Fruit fly (Drosophila melanogaster) whole organism, embryonic: ENCODE measurements around the gene RanGAP.

Experiments
- CG12104 ChIP-seq: fragments of 200-800 bp; sonication (Bioruptor generic); optimal IDR thresholded peaks from 3 replicates; lab custom pipeline; 2016; ENCODE audit warnings: missing biosample characterization, missing genetic modification characterization
- CG12769 ChIP-seq: fragments of 200-800 bp; sonication (Bioruptor generic); optimal IDR thresholded peaks from 2 replicates; lab custom pipeline; 2019; ENCODE audit warnings: missing biosample characterization, mild to moderate bottlenecking, missing genetic modification characterization, moderate library complexity
- CG13775 ChIP-seq: fragments of 200-800 bp; sonication (Bioruptor generic); optimal IDR thresholded peaks from 3 replicates; lab custom pipeline; 2017; ENCODE audit warnings: missing biosample characterization, mild to moderate bottlenecking, missing genetic modification characterization
- CG15073 ChIP-seq: fragments of 200-800 bp; sonication (Bioruptor generic); optimal IDR thresholded peaks from 2 replicates; lab custom pipeline; 2016; ENCODE audit warnings: missing biosample characterization, missing genetic modification characterization
- CG16815 ChIP-seq: fragments of 200-800 bp; sonication (Bioruptor generic); optimal IDR thresholded peaks from 3 replicates; lab custom pipeline; 2017; ENCODE audit warnings: missing biosample characterization, mild to moderate bottlenecking, missing genetic modification characterization
- CG2712 ChIP-seq: fragments of 200-800 bp; optimal IDR thresholded peaks from 3 replicates; lab custom pipeline; 2019; ENCODE audit warnings: missing biosample characterization, mild to moderate bottlenecking, missing genetic modification characterization, moderate library complexity
- CG31441 ChIP-seq: fragments of 200-800 bp; sonication (Bioruptor generic); IDR thresholded peaks from 2 replicates; pipeline ENCODE4 v1.3.6; 2022; ENCODE audit warnings: missing biosample characterization, missing genetic modification characterization
- CG3163 ChIP-seq: fragments of 200-800 bp; sonication (Bioruptor generic); optimal IDR thresholded peaks from 3 replicates; lab custom pipeline; 2016; ENCODE audit warnings: missing biosample characterization, missing genetic modification characterization
- CG34376 ChIP-seq: fragments of 200-800 bp; sonication (Bioruptor generic); optimal IDR thresholded peaks from 2 replicates; lab custom pipeline; 2018; ENCODE audit warnings: missing biosample characterization, mild to moderate bottlenecking, missing genetic modification characterization
- CG7839 ChIP-seq: fragments of 200-800 bp; sonication (Bioruptor generic); optimal IDR thresholded peaks from 3 replicates; lab custom pipeline; 2018; ENCODE audit warnings: missing biosample characterization, mild to moderate bottlenecking, missing genetic modification characterization, moderate library complexity
- CG8359 ChIP-seq: fragments of 200-800 bp; sonication (Bioruptor generic); optimal IDR thresholded peaks from 2 replicates; lab custom pipeline; 2017; ENCODE audit warnings: missing biosample characterization, mild to moderate bottlenecking, missing genetic modification characterization, borderline replicate concordance
- CG8388 ChIP-seq: fragments of 200-800 bp; sonication (Bioruptor generic); optimal IDR thresholded peaks from 2 replicates; lab custom pipeline; 2019; ENCODE audit warnings: missing biosample characterization, mild to moderate bottlenecking, missing genetic modification characterization, moderate library complexity
- CG9727 ChIP-seq: fragments of 200-800 bp; sonication (Bioruptor generic); optimal IDR thresholded peaks from 3 replicates; lab custom pipeline; 2017; ENCODE audit warnings: missing biosample characterization, mild to moderate bottlenecking, missing genetic modification characterization
- CG9817 ChIP-seq: fragments of 200-800 bp; sonication (Bioruptor generic); optimal IDR thresholded peaks from 2 replicates; lab custom pipeline; 2018; ENCODE audit warnings: missing biosample characterization, mild to moderate bottlenecking, missing genetic modification characterization, moderate library complexity
- Drgx ChIP-seq: fragments of 200-800 bp; sonication (Bioruptor generic); IDR thresholded peaks from 2 replicates; pipeline ENCODE4 v1.3.6; 2022; ENCODE audit warnings: missing biosample characterization, missing genetic modification characterization
- ERR ChIP-seq: fragments of 200-800 bp; sonication (Bioruptor generic); optimal IDR thresholded peaks from 2 replicates; lab custom pipeline; 2016; ENCODE audit warnings: missing biosample characterization, missing genetic modification characterization
- HHEX ChIP-seq: fragments of 200-800 bp; sonication (Bioruptor generic); optimal IDR thresholded peaks from 3 replicates; lab custom pipeline; 2017; ENCODE audit warnings: missing biosample characterization, mild to moderate bottlenecking, missing genetic modification characterization, missing genetic modification reagents
- HLH3B ChIP-seq: fragments of 200-800 bp; sonication (Bioruptor generic); IDR thresholded peaks from 2 replicates; pipeline ENCODE4 v1.3.6; 2022; ENCODE audit warnings: missing biosample characterization, missing genetic modification characterization
- Med ChIP-seq: fragments of 200-800 bp; sonication (Bioruptor generic); peaks from one replicate; lab custom pipeline; 2016; ENCODE audit warnings: missing biosample characterization, missing genetic modification characterization, mild to moderate bottlenecking, inconsistent platforms, moderate library complexity
- Poxn ChIP-seq: fragments of 200-800 bp; sonication (Bioruptor generic); IDR thresholded peaks from 2 replicates; pipeline ENCODE4 v1.3.6; 2022; ENCODE audit warnings: missing biosample characterization, missing genetic modification characterization
- Ptx1 ChIP-seq: fragments of 200-800 bp; sonication (Bioruptor generic); IDR thresholded peaks from 2 replicates; pipeline ENCODE4 v1.3.6; 2022; ENCODE audit warnings: missing biosample characterization, missing genetic modification characterization
- Sin3A ChIP-seq: fragments of >200 bp; optimal IDR thresholded peaks from 2 replicates; lab custom pipeline; 2018
- Sry-β ChIP-seq: fragments of 200-800 bp; sonication (Bioruptor generic); optimal IDR thresholded peaks from 2 replicates; lab custom pipeline; 2018; ENCODE audit warnings: missing biosample characterization, mild to moderate bottlenecking, missing genetic modification characterization, moderate library complexity
- Tbp ChIP-seq: fragments of >200 bp; optimal IDR thresholded peaks from 2 replicates; lab custom pipeline; 2018; ENCODE audit warnings: missing biosample characterization, missing genetic modification characterization
- Usf ChIP-seq: fragments of 200-800 bp; sonication (Bioruptor generic); optimal IDR thresholded peaks from 2 replicates; lab custom pipeline; 2017; ENCODE audit warnings: missing genotype, missing biosample characterization, missing genetic modification characterization
- bbx ChIP-seq: fragments of 200-800 bp; sonication (Bioruptor generic); IDR thresholded peaks from 2 replicates; pipeline ENCODE4 v1.3.6; 2022; ENCODE audit warnings: missing biosample characterization, missing genetic modification characterization; ENCODE audit not compliant: partially characterized antibody
- ci ChIP-seq: fragments of 200-800 bp; sonication (Bioruptor generic); IDR thresholded peaks from 3 replicates; pipeline ENCODE4 v1.3.6; 2022; ENCODE audit warnings: missing biosample characterization, missing genetic modification characterization
- crc ChIP-seq: fragments of 200-800 bp; sonication (Bioruptor generic); optimal IDR thresholded peaks from 2 replicates; lab custom pipeline; 2016; ENCODE audit warnings: missing biosample characterization, missing genetic modification characterization
- crol ChIP-seq: fragments of 200-800 bp; sonication (Bioruptor generic); IDR thresholded peaks from 2 replicates; pipeline ENCODE4 v1.3.6; 2022; ENCODE audit warnings: missing biosample characterization, missing genetic modification characterization
- dmrt11E ChIP-seq: fragments of 200-800 bp; sonication (Bioruptor generic); optimal IDR thresholded peaks from 3 replicates; lab custom pipeline; 2018; ENCODE audit warnings: missing biosample characterization, mild to moderate bottlenecking, missing genetic modification characterization, moderate library complexity
- fd64A ChIP-seq: fragments of 200-800 bp; sonication (Bioruptor generic); optimal IDR thresholded peaks from 3 replicates; lab custom pipeline; 2018; ENCODE audit warnings: missing biosample characterization, mild to moderate bottlenecking, missing genetic modification characterization
- grau ChIP-seq: fragments of 200-800 bp; optimal IDR thresholded peaks from 3 replicates; lab custom pipeline; 2019; ENCODE audit warnings: missing biosample characterization, mild to moderate bottlenecking, missing genetic modification characterization, moderate library complexity
- grn ChIP-seq: fragments of 200-800 bp; sonication (Bioruptor generic); optimal IDR thresholded peaks from 3 replicates; lab custom pipeline; 2017; ENCODE audit warnings: missing biosample characterization, missing genetic modification characterization
- gro ChIP-seq: fragments of 200-800 bp; sonication (Bioruptor generic); optimal IDR thresholded peaks from 2 replicates; lab custom pipeline; 2016; ENCODE audit warnings: missing biosample characterization, missing genetic modification characterization
- gsb ChIP-seq: fragments of 200-800 bp; sonication (Bioruptor generic); IDR thresholded peaks from 2 replicates; pipeline ENCODE4 v1.3.6; 2022; ENCODE audit warnings: missing biosample characterization, missing genetic modification characterization
- lab ChIP-seq: fragments of 200-800 bp; sonication (Bioruptor generic); optimal IDR thresholded peaks from 3 replicates; lab custom pipeline; 2017; ENCODE audit warnings: missing biosample characterization, missing genetic modification characterization, mild to moderate bottlenecking, moderate library complexity, missing genetic modification reagents
- lola ChIP-seq, 3 experiments: fragments of >200 bp in 2 of 3; fragments of 200-800 bp in 1 of 3; sonication (Bioruptor generic) in 1 of 3; optimal IDR thresholded peaks; 2 replicates each; lab custom pipeline; 2017 to 2019; ENCODE audit warnings: missing biosample characterization in 3 of 3, missing genetic modification characterization in 3 of 3, mild to moderate bottlenecking in 1 of 3, moderate library complexity in 1 of 3
- pfk ChIP-seq: fragments of 200-800 bp; sonication (Bioruptor generic); optimal IDR thresholded peaks from 2 replicates; lab custom pipeline; 2018; ENCODE audit warnings: missing biosample characterization, mild to moderate bottlenecking, missing genetic modification characterization, moderate library complexity
- ranshi ChIP-seq: fragments of 200-800 bp; sonication (Bioruptor generic); IDR thresholded peaks from 2 replicates; pipeline ENCODE4 v1.3.6; 2022; ENCODE audit warnings: missing biosample characterization, missing genetic modification characterization
- row ChIP-seq: fragments of 200-800 bp; sonication (Bioruptor generic); IDR thresholded peaks from 3 replicates; pipeline ENCODE4 v1.3.6; 2022; ENCODE audit warnings: missing biosample characterization, missing genetic modification characterization
- run ChIP-seq: fragments of 200-800 bp; sonication (Bioruptor generic); optimal IDR thresholded peaks from 3 replicates; lab custom pipeline; 2018; ENCODE audit warnings: missing biosample characterization, mild to moderate bottlenecking, missing genetic modification characterization
- schlank ChIP-seq: fragments of 200-800 bp; sonication (Bioruptor generic); optimal IDR thresholded peaks from 2 replicates; lab custom pipeline; 2018; ENCODE audit warnings: missing biosample characterization, mild to moderate bottlenecking, missing genetic modification characterization
- sens ChIP-seq: fragments of 200-800 bp; sonication (Bioruptor generic); peaks from one replicate; lab custom pipeline; 2016; ENCODE audit warnings: missing biosample characterization, missing genetic modification characterization
- sug ChIP-seq: fragments of 200-800 bp; optimal IDR thresholded peaks from 2 replicates; lab custom pipeline; 2019; ENCODE audit warnings: missing biosample characterization, mild to moderate bottlenecking, missing genetic modification characterization, moderate library complexity
- vvl ChIP-seq: fragments of 200-800 bp; sonication (Bioruptor generic); IDR thresholded peaks from 2 replicates; pipeline ENCODE4 v1.3.6; 2022; ENCODE audit warnings: missing biosample characterization, missing genetic modification characterization

Gene RanGAP

dm6 chr2L:19440285-19440684 lies 1.5 kb upstream of the RanGAP start:
- TF ChIP-seq HLH3B (no peak), CG8388 (peak; percentile 93), gro (GFP tag; lab: Kevin White, UChicago) (no peak), schlank (tag; lab: Kevin White, UChicago) (no peak), CG7839 (tag; lab: Kevin White, UChicago) (no peak)
- TF ChIP-seq, all 482 proteins: peak for 1

dm6 chr2L:19440732-19441131 lies 1.0 kb upstream of the RanGAP start:
- TF ChIP-seq sug (no peak), Drgx (GFP tag; lab: Robert Waterston, UW) (peak; percentile 26; the same call in 1 of the 2 replicates), grau (tag; lab: Kevin White, UChicago) (peak; percentile 49), bbx (GFP tag; lab: Robert Waterston, UW) (0 out of 2 replicates have a peak, but pooled peaks have one; percentile 29), Med (GFP tag; lab: Kevin White, UChicago) (peak; percentile 36), dmrt11E (no peak), sens (GFP tag; lab: Kevin White, UChicago) (peak; percentile 10), CG12769 (tag; lab: Kevin White, UChicago) (peak; percentile 64), crol (GFP tag; lab: Robert Waterston, UW) (peak; percentile 20; the same call in 1 of the 2 replicates), vvl (GFP tag; lab: Robert Waterston, UW) (peak; percentile 34; the same call in 1 of the 2 replicates), Poxn (GFP tag; lab: Robert Waterston, UW) (no peak), grn (no peak), Ptx1 (GFP tag; lab: Robert Waterston, UW) (no peak), Sry-β (GFP tag; lab: Kevin White, UChicago) (peak; percentile 60), row (GFP tag; lab: Robert Waterston, UW) (peak; percentile 38; the same call in 1 of the 3 replicates)

dm6 chr2L:19441339-19441738 lies 420 bp upstream of the RanGAP start:
- TF ChIP-seq Usf (GFP tag; lab: Kevin White, UChicago): no peak
- no peak for TF ChIP-seq CG9727 (GFP tag; lab: Kevin White, UChicago)
- TF ChIP-seq Tbp (GFP tag; lab: Kevin White, UChicago): no peak
- no peak for TF ChIP-seq CG8359 (GFP tag; lab: Kevin White, UChicago)
- TF ChIP-seq CG12104 (GFP tag; lab: Kevin White, UChicago): no peak
- TF ChIP-seq run (tag; lab: Kevin White, UChicago): no peak
- peak; percentile 20 for TF ChIP-seq sens (GFP tag; lab: Kevin White, UChicago)
- no peak for TF ChIP-seq fd64A (GFP tag; lab: Kevin White, UChicago)
- no peak for TF ChIP-seq lab
- TF ChIP-seq, all 482 proteins: peak for 1

- TF ChIP-seq HHEX: no peak
- TF ChIP-seq CG3163 (GFP tag; lab: Kevin White, UChicago): no peak
- TF ChIP-seq ci: 0 out of 3 replicates have a peak, but pooled peaks have one; percentile 39
- TF ChIP-seq Med (GFP tag; lab: Kevin White, UChicago): peak; percentile 47
- TF ChIP-seq ERR (GFP tag; lab: Kevin White, UChicago): no peak
These were observed 868 bp downstream of the RanGAP start, which contains the start of gene CG10237 for dm6 chr2L:19442627-19443026. Gene CG10237 (minus strand): TSS chr2L:19442727.

- TF ChIP-seq ranshi (GFP tag; lab: Robert Waterston, UW): peak; percentile 96
- TF ChIP-seq CG2712: peak; percentile 92
- TF ChIP-seq CG15073 (GFP tag; lab: Kevin White, UChicago): peak; percentile 80
- TF ChIP-seq crc (GFP tag; lab: Kevin White, UChicago): peak; percentile 85
- TF ChIP-seq CG31441: no peak; the same call in 1 of the 2 replicates
- peak; percentile 94 for TF ChIP-seq CG16815 (GFP tag; lab: Kevin White, UChicago)
- peak in 1 of 3 experiments; percentile 88 for TF ChIP-seq lola (GFP tag; optimal IDR thresholded peaks at IDR 0.05; lab: Kevin White, UChicago)
- peak; percentile 96 for TF ChIP-seq CG13775
- peak; percentile 34 for TF ChIP-seq pfk
- peak; percentile 95 for TF ChIP-seq CG9817
- peak; percentile 86 for TF ChIP-seq CG34376
- TF ChIP-seq gsb: peak; percentile 68
- peak; percentile 98 for TF ChIP-seq Sin3A (lab: Kevin White, UChicago)
These were observed 3.0 kb downstream of the RanGAP start, which contains the start of gene Hs2st for dm6 chr2L:19444734-19445140. Gene Hs2st (minus strand): TSS chr2L:19444750.
